Fruit fly (Drosophila melanogaster): ENCODE data around the gene CG13838.

DNA sequence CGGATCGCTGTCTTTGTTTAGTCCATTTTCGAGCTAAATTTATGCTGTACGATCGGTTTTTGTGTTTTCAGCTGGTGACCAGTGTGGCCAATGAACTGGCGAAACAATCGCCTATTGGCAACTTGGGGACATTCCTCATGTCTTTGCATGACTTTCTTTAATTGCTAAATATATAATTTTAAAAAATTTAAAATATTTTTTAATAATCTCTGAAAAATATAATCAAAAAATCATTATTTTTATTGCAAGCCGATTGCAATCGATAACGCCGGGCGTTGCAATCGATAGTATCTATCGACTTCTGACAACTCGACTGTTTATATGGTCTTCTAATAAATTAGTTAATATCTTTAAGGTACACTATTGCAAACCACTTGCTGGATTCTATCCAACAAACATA lies 19.2 kb downstream of the CG13838 start, which contains the start of the genes sav and Ublcp1:
- TF ChIP-seq CG13204 (GFP tag; optimal IDR thresholded peaks at IDR 0.05) (no peak), CG8159 (tag; optimal IDR thresholded peaks at IDR 0.05) (no peak), CG10348 (GFP tag; IDR thresholded peaks at IDR 0.05) (no peak), D1 (tag; optimal IDR thresholded peaks at IDR 0.05) (no peak), CG34367 (tag; optimal IDR thresholded peaks at IDR 0.05) (no peak), CG12605 (GFP tag; IDR thresholded peaks at IDR 0.05) (no peak), CG9948 (tag; optimal IDR thresholded peaks at IDR 0.05) (no peak), Pif1B (GFP tag; optimal IDR thresholded peaks at IDR 0.05) (no peak), CG8301 (tag; optimal IDR thresholded peaks at IDR 0.05) (no peak), CG17806 (tag; optimal IDR thresholded peaks at IDR 0.05) (no peak), EcR (GFP tag; optimal IDR thresholded peaks at IDR 0.05) (no peak)

Measured in whole organism, pupa.